Worm (Caenorhabditis elegans) whole organism, midembryonic: ENCODE results near the gene H04D03.4.

Experiments used
- T22C8.4 ChIP-seq: fragments of 200-800 bp; sonication (Bioruptor generic); IDR thresholded peaks from 2 replicates; pipeline ENCODE4 v1.3.6; 2022; ENCODE audit warnings: missing genetic modification characterization, missing compliant biosample characterization
- cog-1 ChIP-seq: sonication (generic microtip); optimal IDR thresholded peaks from 2 replicates; lab custom pipeline; 2016; ENCODE audit warnings: missing genetic modification characterization, missing compliant biosample characterization
- flt-1 ChIP-seq: fragments of 200-800 bp; sonication (Bioruptor generic); IDR thresholded peaks from 2 replicates; pipeline ENCODE4 v1.3.6; 2022; ENCODE audit warnings: missing genetic modification characterization, missing compliant biosample characterization
- klf-2 ChIP-seq: fragments of 200-800 bp; sonication (Bioruptor generic); conservative IDR thresholded peaks from 2 replicates; pipeline ENCODE4 v1.3.6; 2022; ENCODE audit warnings: missing genetic modification reagents, missing genetic modification characterization, missing compliant biosample characterization
- med-1 ChIP-seq: sonication (generic microtip); optimal IDR thresholded peaks from 2 replicates; lab custom pipeline; 2017; ENCODE audit warnings: missing genetic modification characterization, mild to moderate bottlenecking, missing compliant biosample characterization, antibody characterized with exemption, missing genetic modification reagents; ENCODE audit not compliant: insufficient read depth
- ref-1 ChIP-seq: fragments of 200-800 bp; sonication (Bioruptor generic); conservative IDR thresholded peaks from 2 replicates; pipeline ENCODE4 v1.3.6; 2022; ENCODE audit warnings: missing genetic modification reagents, missing genetic modification characterization, missing compliant biosample characterization
- tab-1 ChIP-seq: fragments of 200-800 bp; sonication (Bioruptor generic); IDR thresholded peaks from 2 replicates; pipeline ENCODE4 v1.3.6; 2022; ENCODE audit warnings: missing genetic modification characterization, missing compliant biosample characterization
- ztf-23 ChIP-seq: fragments of 200-800 bp; sonication (Bioruptor generic); IDR thresholded peaks from 2 replicates; pipeline ENCODE4 v1.3.6; 2022; ENCODE audit warnings: missing genetic modification reagents, missing genetic modification characterization, missing compliant biosample characterization
- ztf-29 ChIP-seq: fragments of 200-800 bp; sonication (Bioruptor generic); IDR thresholded peaks from 2 replicates; pipeline ENCODE4 v1.3.6; 2022; ENCODE audit warnings: missing genetic modification reagents, missing genetic modification characterization, missing compliant biosample characterization

The H04D03.4 gene

ce11 chrIII:10451012-10451411 is at the start of gene H04D03.4:
TSS of gene H04D03.4 (minus strand) at chrIII:10451112.
- TF ChIP-seq flt-1 (GFP tag; lab: Robert Waterston, UW): no peak
- TF ChIP-seq ztf-29 (GFP tag; lab: Robert Waterston, UW): no peak
- no peak for TF ChIP-seq ztf-23 (GFP tag; lab: Robert Waterston, UW)
- no peak for TF ChIP-seq klf-2
- TF ChIP-seq T22C8.4: no peak
- no peak for TF ChIP-seq ref-1
- TF ChIP-seq tab-1 (GFP tag; lab: Robert Waterston, UW): no peak
- no peak for TF ChIP-seq cog-1 (tag; lab: Kevin White, UChicago)
- no peak for TF ChIP-seq med-1

ce11 chrIII:10488052-10488451 is 37.1 kb upstream of the H04D03.4 start, which contains the start of gene ptr-25:
TSS of gene ptr-25 (plus strand) at chrIII:10488124.
- no peak for TF ChIP-seq klf-2
- no peak for TF ChIP-seq flt-1 (GFP tag; lab: Robert Waterston, UW)
- TF ChIP-seq med-1: no peak
- no peak for TF ChIP-seq tab-1 (GFP tag; lab: Robert Waterston, UW)
- TF ChIP-seq T22C8.4: no peak
- TF ChIP-seq ref-1: no peak
- no peak for TF ChIP-seq cog-1 (tag; lab: Kevin White, UChicago)
- TF ChIP-seq ztf-29 (GFP tag; lab: Robert Waterston, UW): no peak
- TF ChIP-seq ztf-23 (GFP tag; lab: Robert Waterston, UW): no peak

DNA sequence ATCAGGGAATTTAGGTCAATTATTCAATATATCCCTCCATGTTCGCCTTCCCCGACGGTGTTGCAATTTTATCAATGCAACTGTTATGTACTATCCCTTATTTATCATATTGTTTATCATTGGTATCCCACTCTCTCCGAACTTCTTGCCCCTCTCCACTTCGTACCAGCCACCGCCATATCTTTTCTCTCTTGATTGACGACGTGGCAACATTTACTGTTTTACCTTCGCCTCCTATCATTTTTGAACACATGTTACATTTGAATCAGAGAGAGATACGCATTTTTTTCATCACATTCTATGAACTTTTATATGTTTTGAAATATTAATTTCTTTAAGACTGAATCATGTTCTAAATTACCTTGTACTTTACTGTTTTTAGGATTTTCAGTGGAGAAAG is 35.5 kb upstream of the H04D03.4 start:
- TF ChIP-seq ref-1: no peak
- no peak for TF ChIP-seq med-1
- TF ChIP-seq ztf-23 (GFP tag; lab: Robert Waterston, UW): no peak
- TF ChIP-seq cog-1 (tag; lab: Kevin White, UChicago): no peak
- TF ChIP-seq T22C8.4: no peak
- TF ChIP-seq klf-2: no peak
- TF ChIP-seq tab-1 (GFP tag; lab: Robert Waterston, UW): no peak
- TF ChIP-seq ztf-29 (GFP tag; lab: Robert Waterston, UW): no peak
- no peak for TF ChIP-seq flt-1 (GFP tag; lab: Robert Waterston, UW)

DNA sequence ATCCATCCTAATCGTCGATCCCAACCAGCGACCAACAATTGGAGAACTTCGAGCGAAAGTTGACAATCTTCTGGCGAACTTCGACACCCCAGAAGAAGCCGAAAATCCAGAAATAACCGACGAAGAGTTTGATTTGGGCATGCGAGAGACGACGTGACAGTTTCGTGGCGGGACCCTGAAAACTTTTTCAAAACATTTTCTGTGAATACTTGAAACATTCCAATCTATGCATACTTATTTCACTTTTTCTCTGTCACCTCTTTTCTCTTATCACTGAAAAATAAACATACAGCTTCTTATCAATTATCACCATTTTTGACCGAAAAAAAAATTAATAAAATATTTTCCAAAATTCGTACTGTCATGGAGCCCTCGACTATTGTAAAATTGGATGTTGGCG is 31.1 kb upstream of the H04D03.4 start, which contains the start of gene D2045.8:
Gene D2045.8 (plus strand): TSS at position 301 of the 400 bp plus-strand sequence.
- TF ChIP-seq ref-1: no peak
- TF ChIP-seq cog-1 (tag; lab: Kevin White, UChicago): no peak
- TF ChIP-seq T22C8.4: no peak
- no peak for TF ChIP-seq flt-1 (GFP tag; lab: Robert Waterston, UW)
- no peak for TF ChIP-seq ztf-29 (GFP tag; lab: Robert Waterston, UW)

DNA sequence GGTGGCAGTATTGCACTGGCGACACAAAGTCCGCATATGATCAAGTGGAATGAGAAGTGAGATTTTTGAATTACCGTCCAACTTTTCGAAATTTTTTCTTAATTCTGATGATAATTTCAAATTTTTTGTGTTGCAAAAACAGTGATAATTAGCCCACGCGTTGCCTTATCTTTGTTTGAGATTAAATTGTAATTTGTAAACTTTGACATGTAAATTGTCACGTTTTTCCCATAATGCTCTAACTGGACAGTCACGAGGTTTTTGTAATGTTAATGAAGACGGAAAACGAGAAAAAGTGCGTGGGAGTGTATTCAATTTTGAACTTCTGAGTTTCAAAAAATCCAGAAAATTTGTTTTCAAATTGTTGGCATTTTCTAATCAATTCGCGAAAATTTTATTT is 30.6 kb upstream of the H04D03.4 start:
- TF ChIP-seq med-1 (no peak), cog-1 (tag; lab: Kevin White, UChicago) (no peak), ref-1 (no peak), tab-1 (GFP tag; lab: Robert Waterston, UW) (no peak), T22C8.4 (no peak), klf-2 (no peak), ztf-23 (GFP tag; lab: Robert Waterston, UW) (no peak), flt-1 (GFP tag; lab: Robert Waterston, UW) (no peak), ztf-29 (GFP tag; lab: Robert Waterston, UW) (no peak)

DNA sequence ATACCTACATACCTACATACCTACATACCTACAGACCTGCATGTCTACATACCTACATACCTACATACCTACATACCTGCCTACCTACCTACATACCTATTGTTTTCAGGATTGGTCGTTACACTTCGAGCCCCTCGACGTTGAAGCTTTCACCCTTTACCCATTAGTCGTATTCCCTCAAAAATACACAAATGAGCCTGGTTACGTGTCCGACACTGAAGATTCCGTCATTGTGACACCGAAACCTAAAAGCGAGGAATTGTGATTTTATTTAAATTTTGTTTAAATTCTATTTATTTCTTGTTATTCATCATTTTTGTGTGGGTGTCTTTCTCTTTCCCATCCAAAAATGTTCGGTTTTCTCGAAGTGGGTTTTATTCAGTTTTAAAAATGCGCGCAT is 28.3 kb upstream of the H04D03.4 start, which contains the start of gene D2045.7:
Gene D2045.7 (plus strand): TSS at position 301 of the 400 bp plus-strand sequence.
- TF ChIP-seq ref-1 (no peak), med-1 (no peak), klf-2 (no peak), cog-1 (tag; lab: Kevin White, UChicago) (no peak), ztf-29 (GFP tag; lab: Robert Waterston, UW) (no peak), ztf-23 (GFP tag; lab: Robert Waterston, UW) (no peak), flt-1 (GFP tag; lab: Robert Waterston, UW) (no peak), T22C8.4 (no peak), tab-1 (GFP tag; lab: Robert Waterston, UW) (no peak)

ce11 chrIII:10474945-10475344 is 24.0 kb upstream of the H04D03.4 start, which contains the start of gene D2045.9:
TSS of gene D2045.9 (plus strand) at chrIII:10475245.
- no peak for TF ChIP-seq T22C8.4
- TF ChIP-seq ztf-23 (GFP tag; lab: Robert Waterston, UW): no peak
- no peak for TF ChIP-seq cog-1 (tag; lab: Kevin White, UChicago)
- TF ChIP-seq tab-1 (GFP tag; lab: Robert Waterston, UW): no peak
- no peak for TF ChIP-seq flt-1 (GFP tag; lab: Robert Waterston, UW)
- no peak for TF ChIP-seq ref-1

DNA sequence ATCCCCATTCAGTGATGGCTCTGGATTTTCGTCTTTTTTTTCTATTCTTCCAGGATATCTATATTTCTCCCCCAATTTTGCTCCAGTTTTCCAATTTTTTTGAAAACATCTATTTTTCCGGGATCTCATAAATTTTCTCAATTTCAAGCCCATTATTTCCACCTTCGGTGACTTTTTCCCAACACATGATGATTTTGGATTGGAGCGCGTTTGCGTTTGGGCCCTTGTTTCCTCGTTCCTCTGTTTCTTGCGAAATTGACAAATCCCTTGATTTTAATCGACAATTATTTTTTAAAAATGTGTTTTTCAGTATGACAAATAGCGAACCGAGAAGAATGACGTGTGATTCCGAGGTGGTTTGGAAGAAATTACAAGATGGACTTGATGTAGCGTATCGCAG is 20.0 kb upstream of the H04D03.4 start, which contains the start of gene cul-1:
Gene cul-1 (plus strand): TSS at position 311 of the 400 bp plus-strand sequence.
- TF ChIP-seq ref-1 (no peak), cog-1 (tag; lab: Kevin White, UChicago) (no peak), tab-1 (GFP tag; lab: Robert Waterston, UW) (no peak), ztf-29 (GFP tag; lab: Robert Waterston, UW) (no peak), T22C8.4 (no peak), klf-2 (no peak), flt-1 (GFP tag; lab: Robert Waterston, UW) (no peak), ztf-23 (GFP tag; lab: Robert Waterston, UW) (no peak), med-1 (no peak)

DNA sequence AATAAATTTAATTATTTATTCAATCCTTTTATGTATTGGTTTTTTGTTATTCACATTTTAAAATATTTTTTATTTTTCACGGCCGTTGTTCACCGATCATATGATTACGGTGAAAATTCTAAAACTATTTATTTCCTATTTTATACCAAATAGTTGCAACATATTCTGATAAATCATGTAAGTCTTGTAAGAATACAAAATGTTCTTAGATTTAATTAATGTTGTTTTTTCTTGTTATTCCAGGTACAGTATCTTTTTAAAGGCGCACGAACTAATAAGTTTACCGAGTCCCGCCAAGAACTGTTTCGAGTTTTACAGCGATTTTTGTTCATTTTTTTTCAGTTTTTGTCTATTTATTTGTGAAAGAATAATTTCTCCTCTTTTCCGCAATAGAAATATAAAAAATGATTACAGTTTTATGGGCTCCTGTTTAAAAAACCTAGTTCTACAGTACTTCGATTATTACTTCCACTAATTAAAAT is 18.7 kb upstream of the H04D03.4 start, which contains the start of gene D2045.5:
Gene D2045.5 (minus strand): TSS at position 51 of the 482 bp plus-strand sequence.
- TF ChIP-seq ztf-23 (GFP tag; lab: Robert Waterston, UW) (no peak), ztf-29 (GFP tag; lab: Robert Waterston, UW) (no peak), klf-2 (no peak), tab-1 (GFP tag; lab: Robert Waterston, UW) (no peak), med-1 (no peak), ref-1 (no peak), flt-1 (GFP tag; lab: Robert Waterston, UW) (no peak), cog-1 (tag; lab: Kevin White, UChicago) (no peak), T22C8.4 (no peak)

DNA sequence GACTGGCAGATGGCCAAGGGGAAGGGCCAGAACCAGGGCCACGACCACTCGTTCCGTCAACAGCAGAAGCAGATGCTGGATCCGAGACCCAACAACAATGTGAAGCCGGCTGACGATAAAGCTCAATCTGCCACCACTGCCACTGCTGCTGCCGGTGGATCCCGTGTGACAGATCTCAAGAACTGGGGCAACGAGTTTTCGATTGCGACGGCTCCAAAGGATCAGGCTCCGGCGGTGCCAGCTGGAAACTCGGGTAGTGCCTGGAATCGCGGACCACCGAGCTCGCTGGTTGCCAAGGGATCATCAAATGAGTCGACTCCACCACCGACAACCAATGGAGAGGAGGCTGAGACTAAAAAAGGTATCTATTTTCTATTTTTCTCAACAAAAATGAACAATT is 13.5 kb upstream of the H04D03.4 start:
- no peak for TF ChIP-seq ztf-29 (GFP tag; lab: Robert Waterston, UW)
- TF ChIP-seq tab-1 (GFP tag; lab: Robert Waterston, UW): no peak
- TF ChIP-seq T22C8.4: no peak
- TF ChIP-seq flt-1 (GFP tag; lab: Robert Waterston, UW): no peak
- TF ChIP-seq cog-1 (tag; lab: Kevin White, UChicago): no peak
- TF ChIP-seq klf-2: no peak
- TF ChIP-seq ref-1: no peak
- TF ChIP-seq ztf-23 (GFP tag; lab: Robert Waterston, UW): no peak
- no peak for TF ChIP-seq med-1
